Worm (Caenorhabditis elegans) whole organism, L4 larva: Measurements from ENCODE around the gene T08G5.15.

ENCODE experiments used
- Y48G9A.11 ChIP-seq: fragments of 200-800 bp; sonication (Bioruptor generic); IDR thresholded peaks from 2 replicates; pipeline ENCODE4 v1.3.6; 2022; ENCODE audit warnings: missing genetic modification reagents, missing genetic modification characterization, missing compliant biosample characterization
- Y5F2A.4 ChIP-seq: fragments of 200-800 bp; sonication (Bioruptor generic); optimal IDR thresholded peaks from 2 replicates; lab custom pipeline; 2018; ENCODE audit warnings: mild to moderate bottlenecking, missing genetic modification characterization, missing compliant biosample characterization
- Y75B8A.6 ChIP-seq: fragments of 200-800 bp; sonication (Bioruptor generic); IDR thresholded peaks from 2 replicates; pipeline ENCODE4 v1.3.6; 2022; ENCODE audit warnings: missing genetic modification reagents, missing genetic modification characterization, missing compliant biosample characterization
- ZK337.2 ChIP-seq: fragments of 200-800 bp; sonication (Bioruptor generic); IDR thresholded peaks from 2 replicates; pipeline ENCODE4 v1.3.6; 2022; ENCODE audit warnings: missing genetic modification reagents, missing genetic modification characterization, missing compliant biosample characterization
- ama-1 ChIP-seq: fragments of 150-350 bp; optimal IDR thresholded peaks from 2 replicates; lab custom pipeline; 2014; ENCODE audit warnings: inconsistent platforms, mixed read lengths
- attf-4 ChIP-seq: sonication (generic microtip); optimal IDR thresholded peaks from 3 replicates; lab custom pipeline; 2017; ENCODE audit warnings: missing biosample characterization, missing genetic modification characterization
- ceh-32 ChIP-seq: sonication (generic microtip); optimal IDR thresholded peaks from 2 replicates; lab custom pipeline; 2016; ENCODE audit warnings: mild to moderate bottlenecking, missing genetic modification characterization, missing compliant biosample characterization; ENCODE audit not compliant: poor library complexity
- ceh-44 ChIP-seq: fragments of 200-800 bp; sonication (Bioruptor generic); IDR thresholded peaks from 2 replicates; pipeline ENCODE4 v1.3.6; 2022; ENCODE audit warnings: missing genetic modification reagents, missing genetic modification characterization, missing compliant biosample characterization
- ceh-62 ChIP-seq: sonication (generic microtip); optimal IDR thresholded peaks from 2 replicates; lab custom pipeline; 2017; ENCODE audit warnings: missing biosample characterization, missing genetic modification characterization
- ceh-82 ChIP-seq: sonication (generic microtip); optimal IDR thresholded peaks from 2 replicates; lab custom pipeline; 2017; ENCODE audit warnings: missing biosample characterization, missing genetic modification characterization
- cey-2 ChIP-seq: sonication (generic microtip); optimal IDR thresholded peaks from 3 replicates; lab custom pipeline; 2017; ENCODE audit warnings: missing genetic modification characterization, mild to moderate bottlenecking, missing compliant biosample characterization, antibody characterized with exemption, borderline replicate concordance; ENCODE audit not compliant: insufficient read depth
- dmd-8 ChIP-seq: fragments of 200-800 bp; sonication (Bioruptor generic); IDR thresholded peaks from 2 replicates; pipeline ENCODE4 v1.3.6; 2022; ENCODE audit warnings: missing genetic modification characterization, missing compliant biosample characterization
- dpl-1 ChIP-seq: fragments of 150-350 bp; optimal IDR thresholded peaks from 2 replicates; lab custom pipeline; 2014; ENCODE audit warnings: missing biosample characterization, missing genetic modification reagents, missing genetic modification characterization
- duxl-1 ChIP-seq: sonication (generic microtip); optimal IDR thresholded peaks from 2 replicates; lab custom pipeline; 2016; ENCODE audit warnings: mild to moderate bottlenecking, missing genetic modification characterization, moderate library complexity, missing compliant biosample characterization; ENCODE audit not compliant: poor library complexity
- egl-43 ChIP-seq: fragments of 200-800 bp; sonication (Bioruptor generic); IDR thresholded peaks from 2 replicates; pipeline ENCODE4 v1.3.6; 2022; ENCODE audit warnings: missing genetic modification reagents, missing genetic modification characterization, missing compliant biosample characterization
- fkh-10 ChIP-seq: fragments of 150-350 bp; optimal IDR thresholded peaks from 2 replicates; lab custom pipeline; 2014; ENCODE audit warnings: missing biosample characterization, missing genetic modification reagents, missing genetic modification characterization
- hif-1 ChIP-seq, 2 experiments: sonication (generic microtip); optimal IDR thresholded peaks; 2 replicates each; lab custom pipeline; 2016 to 2017; ENCODE audit warnings: missing compliant biosample characterization in 2 of 2, missing genetic modification characterization in 2 of 2, missing genetic modification reagents in 2 of 2, missing genotype in 2 of 2, mild to moderate bottlenecking in 1 of 2
- hlh-11 ChIP-seq: fragments of 200-800 bp; sonication (Bioruptor generic); optimal IDR thresholded peaks from 2 replicates; lab custom pipeline; 2018; ENCODE audit warnings: mild to moderate bottlenecking, missing genetic modification characterization, missing compliant biosample characterization
- hmg-1.1 ChIP-seq: fragments of 200-800 bp; sonication (Bioruptor generic); IDR thresholded peaks from 2 replicates; pipeline ENCODE4 v1.3.6; 2022; ENCODE audit warnings: missing genetic modification reagents, missing genetic modification characterization, missing compliant biosample characterization
- lin-38 ChIP-seq: fragments of 200-800 bp; sonication (Bioruptor generic); IDR thresholded peaks from 2 replicates; pipeline ENCODE4 v1.3.6; 2022; ENCODE audit warnings: missing genetic modification reagents, missing genetic modification characterization, missing compliant biosample characterization
- madf-9 ChIP-seq: fragments of 200-800 bp; sonication (Bioruptor generic); conservative IDR thresholded peaks from 2 replicates; pipeline ENCODE4 v1.3.6; 2022; ENCODE audit warnings: missing genetic modification reagents, missing genetic modification characterization, missing compliant biosample characterization
- mes-2 ChIP-seq: sonication (generic microtip); optimal IDR thresholded peaks from 2 replicates; lab custom pipeline; 2016; ENCODE audit warnings: missing genotype, mild to moderate bottlenecking, missing genetic modification characterization, missing compliant biosample characterization; ENCODE audit not compliant: poor library complexity, severe bottlenecking
- mxl-2 ChIP-seq: fragments of 200-800 bp; sonication (Bioruptor generic); conservative IDR thresholded peaks from 2 replicates; pipeline ENCODE4 v1.3.6; 2022; ENCODE audit warnings: missing genetic modification reagents, missing genetic modification characterization, missing compliant biosample characterization
- mxl-3 ChIP-seq: fragments of 200-800 bp; sonication (Bioruptor generic); optimal IDR thresholded peaks from 2 replicates; lab custom pipeline; 2018; ENCODE audit warnings: mild to moderate bottlenecking, missing genetic modification characterization, missing compliant biosample characterization
- nhr-10 ChIP-seq: fragments of 150-350 bp; optimal IDR thresholded peaks from 2 replicates; lab custom pipeline; 2014; ENCODE audit warnings: missing biosample characterization, missing genetic modification characterization
- nhr-42 ChIP-seq: fragments of 200-800 bp; sonication (Bioruptor generic); IDR thresholded peaks from 2 replicates; pipeline ENCODE4 v1.3.6; 2022; ENCODE audit warnings: missing genetic modification characterization, missing compliant biosample characterization
- nhr-76 ChIP-seq: fragments of 150-350 bp; optimal IDR thresholded peaks from 2 replicates; lab custom pipeline; 2014; ENCODE audit warnings: missing biosample characterization, missing genetic modification characterization
- saeg-2 ChIP-seq: fragments of 200-800 bp; sonication (Bioruptor generic); IDR thresholded peaks from 2 replicates; pipeline ENCODE4 v1.3.6; 2022; ENCODE audit warnings: missing genetic modification reagents, missing genetic modification characterization, missing compliant biosample characterization
- set-16 ChIP-seq: fragments of 200-800 bp; sonication (Bioruptor generic); IDR thresholded peaks from 2 replicates; pipeline ENCODE4 v1.3.6; 2022; ENCODE audit warnings: missing genetic modification reagents, missing genetic modification characterization, missing compliant biosample characterization
- skn-1 ChIP-seq: fragments of 150-350 bp; optimal IDR thresholded peaks from 2 replicates; lab custom pipeline; 2014; ENCODE audit warnings: missing biosample characterization, missing genetic modification characterization
- snpc-4 ChIP-seq: fragments of 150-350 bp; optimal IDR thresholded peaks from 2 replicates; lab custom pipeline; 2014; ENCODE audit warnings: missing biosample characterization, missing genetic modification characterization
- spr-3 ChIP-seq: fragments of 200-800 bp; sonication (Bioruptor generic); optimal IDR thresholded peaks from 2 replicates; lab custom pipeline; 2018; ENCODE audit warnings: mild to moderate bottlenecking, missing genetic modification characterization, missing compliant biosample characterization
- unc-130 ChIP-seq: sonication (generic microtip); optimal IDR thresholded peaks from 2 replicates; lab custom pipeline; 2016; ENCODE audit warnings: missing genetic modification reagents, missing genetic modification characterization, missing compliant biosample characterization
- vab-7 ChIP-seq: fragments of 200-800 bp; sonication (Bioruptor generic); IDR thresholded peaks from 2 replicates; pipeline ENCODE4 v1.3.6; 2022; ENCODE audit warnings: missing genetic modification reagents, missing genetic modification characterization, missing compliant biosample characterization
- zip-11 ChIP-seq: fragments of 200-800 bp; sonication (Bioruptor generic); IDR thresholded peaks from 2 replicates; pipeline ENCODE4 v1.3.6; 2022; ENCODE audit warnings: missing genetic modification characterization, missing compliant biosample characterization
- zip-2 ChIP-seq: fragments of 150-350 bp; optimal IDR thresholded peaks from 2 replicates; lab custom pipeline; 2014; ENCODE audit warnings: missing biosample characterization, missing genetic modification characterization
- ztf-7 ChIP-seq: fragments of 150-350 bp; optimal IDR thresholded peaks from 2 replicates; lab custom pipeline; 2014; ENCODE audit warnings: missing biosample characterization, missing genetic modification characterization

Gene T08G5.15

DNA sequence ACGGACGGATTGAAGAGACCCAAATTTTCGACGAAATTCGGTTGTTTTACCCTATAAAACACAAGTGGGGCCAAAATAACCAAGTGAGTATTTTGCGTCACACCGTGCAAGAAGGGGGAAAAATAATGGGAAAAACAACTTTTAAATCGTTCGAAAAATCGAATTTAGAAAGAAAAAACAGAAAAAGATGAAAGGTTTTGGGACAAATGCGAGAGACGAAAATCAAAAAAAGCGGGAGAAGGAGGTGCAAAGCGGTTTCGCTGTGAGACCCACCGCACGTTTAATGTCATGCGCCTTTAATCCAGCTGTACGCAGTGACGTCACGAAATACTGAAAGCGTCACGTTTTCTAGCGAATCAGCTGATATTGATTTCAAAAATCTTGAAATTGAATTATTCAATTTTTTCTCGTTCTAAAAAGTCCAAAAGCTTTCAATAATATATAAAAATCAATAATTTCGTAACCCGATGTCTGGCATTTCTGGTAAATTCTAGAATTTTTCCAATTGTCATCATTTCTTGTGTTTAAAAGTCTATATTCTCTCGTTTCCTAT lies 10.9 kb downstream of the T08G5.15 start, which contains the start of the genes ddx-17 and aip-1 (continued):
- peak; percentile 77 for TF ChIP-seq dpl-1 (GFP tag; lab: Kevin White, UChicago)
- TF ChIP-seq hmg-1.1 (GFP tag; lab: Robert Waterston, UW): peak; percentile 58
- no peak for TF ChIP-seq Y75B8A.6 (GFP tag; lab: Robert Waterston, UW)
- no peak for TF ChIP-seq nhr-76 (tag; lab: Kevin White, UChicago)
- no peak for TF ChIP-seq ZK337.2 (GFP tag; lab: Robert Waterston, UW)
- TF ChIP-seq ama-1 (lab: Kevin White, UChicago): peak; percentile 75
- peak; percentile 72 for TF ChIP-seq mes-2 (tag; lab: Kevin White, UChicago)
- no peak for TF ChIP-seq ceh-44 (GFP tag; lab: Robert Waterston, UW)
- TF ChIP-seq ceh-82: no peak
- no peak for TF ChIP-seq vab-7 (GFP tag; lab: Robert Waterston, UW)
- peak; percentile 73 for TF ChIP-seq lin-38 (GFP tag; lab: Robert Waterston, UW)
- TF ChIP-seq hlh-11 (tag; lab: Kevin White, UChicago): peak; percentile 98
- TF ChIP-seq, all 104 proteins: peak for 33

DNA sequence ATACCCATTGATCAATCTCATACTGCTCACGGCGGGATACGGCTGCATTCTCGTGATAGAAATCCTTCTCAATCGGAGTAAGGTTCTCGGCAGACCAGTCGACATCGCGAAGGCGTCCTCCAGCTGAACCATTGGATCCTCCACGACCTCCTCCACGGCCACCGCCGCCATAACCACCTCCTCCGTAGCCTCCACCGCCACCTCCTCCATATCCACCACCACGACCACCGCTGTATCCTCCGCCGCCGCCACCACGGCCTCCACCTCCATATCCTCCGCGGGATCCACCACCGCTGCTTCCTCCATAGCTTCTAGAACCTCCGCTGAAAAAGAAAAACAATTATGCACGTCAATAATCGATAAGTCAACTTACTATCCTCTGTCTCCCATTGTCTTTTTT lies 11.5 kb downstream of the T08G5.15 start:
- TF ChIP-seq ceh-62 (tag; lab: Kevin White, UChicago) (no peak), spr-3 (GFP tag; lab: Kevin White, UChicago) (no peak), ztf-7 (tag; lab: Kevin White, UChicago) (no peak), vab-7 (GFP tag; lab: Robert Waterston, UW) (0 out of 2 replicates have a peak, but pooled peaks have one; percentile 6), set-16 (GFP tag; lab: Robert Waterston, UW) (peak; percentile 96), saeg-2 (GFP tag; lab: Robert Waterston, UW) (0 out of 2 replicates have a peak, but pooled peaks have one; percentile 25), hmg-1.1 (GFP tag; lab: Robert Waterston, UW) (no peak), nhr-42 (no peak), snpc-4 (tag; lab: Kevin White, UChicago) (no peak), ceh-32 (tag; lab: Kevin White, UChicago) (no peak), egl-43 (GFP tag; lab: Robert Waterston, UW) (0 out of 2 replicates have a peak, but pooled peaks have one; percentile 40)

DNA sequence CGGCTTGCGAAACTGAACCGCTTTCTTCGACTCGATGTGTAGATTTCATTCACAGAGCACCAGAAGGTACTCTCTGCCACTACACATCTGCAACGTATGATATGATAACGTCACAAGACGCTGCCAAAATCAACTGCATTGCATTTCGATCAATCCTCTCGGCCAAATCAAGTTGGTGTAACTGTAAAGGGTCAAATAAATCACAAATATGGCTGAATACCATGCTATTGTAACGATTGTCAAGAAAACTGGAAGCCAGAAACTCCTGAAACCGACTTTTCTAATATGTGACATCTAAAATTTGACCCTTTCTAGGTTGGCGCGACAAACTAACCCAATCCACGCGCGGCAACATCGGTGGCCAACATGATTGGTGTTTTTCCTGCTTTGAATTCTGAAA lies 13.0 kb downstream of the T08G5.15 start:
- TF ChIP-seq fkh-10 (no peak), mxl-3 (no peak), Y48G9A.11 (no peak), hif-1 (tag; optimal IDR thresholded peaks at IDR 0.05; lab: Kevin White, UChicago) (no peak), Y5F2A.4 (GFP tag; lab: Kevin White, UChicago) (no peak), zip-11 (no peak), dmd-8 (GFP tag; lab: Robert Waterston, UW) (no peak), nhr-10 (tag; lab: Kevin White, UChicago) (no peak), mxl-2 (GFP tag; lab: Robert Waterston, UW) (no peak), attf-4 (no peak), madf-9 (GFP tag; lab: Robert Waterston, UW) (no peak), zip-2 (no peak), skn-1 (no peak), duxl-1 (no peak), cey-2 (tag; lab: Kevin White, UChicago) (no peak), unc-130 (GFP tag; lab: Kevin White, UChicago) (no peak)
